Worm (Caenorhabditis elegans): ENCODE results near the gene T05G5.4.

The T05G5.4 gene

DNA sequence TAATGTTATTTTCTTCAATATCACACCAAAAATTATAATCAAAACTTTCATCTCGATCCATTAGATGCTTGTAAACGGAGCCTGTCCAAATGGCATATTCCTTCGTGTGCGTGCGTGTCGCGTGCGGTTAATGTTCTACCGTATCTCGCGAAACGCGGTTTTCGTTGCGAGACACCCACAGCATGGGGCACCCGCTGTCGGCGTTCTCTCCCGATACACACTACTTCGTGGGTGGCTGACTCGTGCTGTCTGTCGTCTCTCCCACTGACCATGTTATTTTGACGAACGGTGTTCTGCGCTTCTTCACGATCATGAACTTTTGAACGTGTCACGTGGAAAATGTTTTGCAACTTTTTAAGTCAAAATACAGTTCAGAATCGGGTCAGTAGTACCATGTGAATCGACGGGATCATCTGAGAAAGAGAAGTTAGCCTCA, 16.7 kb downstream of the T05G5.4 start (continued):
- no peak for TF ChIP-seq ceh-62 (tag; optimal IDR thresholded peaks at IDR 0.05)
- peak; percentile 99 for TF ChIP-seq dmd-6 (GFP tag; IDR thresholded peaks at IDR 0.05)
- peak; percentile 99 for TF ChIP-seq mxl-3 (GFP tag; optimal IDR thresholded peaks at IDR 0.05)
- TF ChIP-seq lin-29 (GFP tag; IDR thresholded peaks at IDR 0.05) = peak; percentile 94
- peak; percentile 97 for TF ChIP-seq nhr-77 (tag; optimal IDR thresholded peaks at IDR 0.05)
- TF ChIP-seq T26A8.4 (GFP tag; IDR thresholded peaks at IDR 0.05) = peak; percentile 99
- TF ChIP-seq daf-8 (GFP tag; IDR thresholded peaks at IDR 0.05) = 0 out of 2 replicates have a peak, but pooled peaks have one; percentile 51
- peak; percentile 93 for TF ChIP-seq nhr-10 (tag; optimal IDR thresholded peaks at IDR 0.05)
- peak; percentile 88 for TF ChIP-seq fkh-10 (GFP tag; optimal IDR thresholded peaks at IDR 0.05)
- peak; percentile 98 for TF ChIP-seq nhr-25 (tag; optimal IDR thresholded peaks at IDR 0.05; ENCODE audit: borderline replicate concordance, insufficient read depth)
- TF ChIP-seq pha-4 (GFP tag; IDR thresholded peaks at IDR 0.05) = peak; percentile 98
- TF ChIP-seq pha-4 (tag; optimal IDR thresholded peaks at IDR 0.05) = no peak
- peak; percentile 99 for TF ChIP-seq nhr-11 (tag; optimal IDR thresholded peaks at IDR 0.05)
- TF ChIP-seq ceh-32 (tag; optimal IDR thresholded peaks at IDR 0.05; ENCODE audit: poor library complexity) = peak; percentile 75
- TF ChIP-seq nhr-237 (tag; optimal IDR thresholded peaks at IDR 0.05) = peak; percentile 37
- peak; percentile 99 for TF ChIP-seq nhr-111 (GFP tag; optimal IDR thresholded peaks at IDR 0.05)
- peak; percentile 86 for TF ChIP-seq dpl-1 (GFP tag; optimal IDR thresholded peaks at IDR 0.05)
- peak; percentile 91 for TF ChIP-seq set-16 (GFP tag; IDR thresholded peaks at IDR 0.05)
- TF ChIP-seq unc-62 (GFP tag; optimal IDR thresholded peaks at IDR 0.05 in 1 of 2) = peak in 1 of 2 experiments; percentile 100
- no peak for TF ChIP-seq unc-62 (tag; optimal IDR thresholded peaks at IDR 0.05)
- peak; percentile 24 to 87 for TF ChIP-seq ZK546.5 (tag; optimal IDR thresholded peaks at IDR 0.05)
- TF ChIP-seq ceh-82 (tag; optimal IDR thresholded peaks at IDR 0.05) = peak; percentile 8
- TF ChIP-seq nhr-76 (tag; optimal IDR thresholded peaks at IDR 0.05) = peak; percentile 74
- TF ChIP-seq sdz-12 (GFP tag; optimal IDR thresholded peaks at IDR 0.05) = peak; percentile 97
- peak; percentile 33 for TF ChIP-seq pqm-1 (tag; optimal IDR thresholded peaks at IDR 0.05)
- TF ChIP-seq mdl-1 (tag; optimal IDR thresholded peaks at IDR 0.05) = peak; percentile 97 to 99
- peak; percentile 92 for TF ChIP-seq Y5F2A.4 (GFP tag; optimal IDR thresholded peaks at IDR 0.05)
- peak; percentile 99 for TF ChIP-seq saeg-2 (GFP tag; IDR thresholded peaks at IDR 0.05)
- TF ChIP-seq daf-12 (tag; optimal IDR thresholded peaks at IDR 0.05) = no peak
- peak; percentile 83 for TF ChIP-seq cey-2 (tag; optimal IDR thresholded peaks at IDR 0.05; ENCODE audit: borderline replicate concordance, insufficient read depth)
- peak; percentile 96 for TF ChIP-seq Y105C5A.15 (GFP tag; IDR thresholded peaks at IDR 0.05)
- peak; percentile 87 for TF ChIP-seq fos-1 (tag; optimal IDR thresholded peaks at IDR 0.05)
- TF ChIP-seq nhr-48 (tag; optimal IDR thresholded peaks at IDR 0.05) = peak; percentile 96
- TF ChIP-seq tra-1 (GFP tag; IDR thresholded peaks at IDR 0.05) = peak; percentile 96
- TF ChIP-seq zip-11 (GFP tag; IDR thresholded peaks at IDR 0.05) = peak; percentile 48; the same call in 1 of the 2 replicates
- TF ChIP-seq vab-7 (GFP tag; IDR thresholded peaks at IDR 0.05) = peak; percentile 89
- no peak for TF ChIP-seq F49E8.2 (tag; optimal IDR thresholded peaks at IDR 0.05; ENCODE audit: borderline replicate concordance)
- TF ChIP-seq lin-1 (GFP tag; IDR thresholded peaks at IDR 0.05) = peak; percentile 98
- TF ChIP-seq lin-13 (GFP tag; optimal IDR thresholded peaks at IDR 0.05) = peak; percentile 91
- peak; percentile 93 for TF ChIP-seq D1046.2 (GFP tag; IDR thresholded peaks at IDR 0.05)
- peak; percentile 35 for TF ChIP-seq snpc-4 (tag; optimal IDR thresholded peaks at IDR 0.05)
- TF ChIP-seq F10B5.3 (tag; optimal IDR thresholded peaks at IDR 0.05) = peak; percentile 91
- peak; percentile 19 for TF ChIP-seq egl-27 (tag; optimal IDR thresholded peaks at IDR 0.05)
- TF ChIP-seq php-3 (GFP tag; IDR thresholded peaks at IDR 0.05) = peak; percentile 96
- TF ChIP-seq Y75B8A.6 (GFP tag; IDR thresholded peaks at IDR 0.05) = peak; percentile 95
- TF ChIP-seq duxl-1 (tag; optimal IDR thresholded peaks at IDR 0.05; ENCODE audit: poor library complexity) = peak; percentile 96
- TF ChIP-seq R02D3.7 (tag; optimal IDR thresholded peaks at IDR 0.05) = no peak
- peak; percentile 78; the same call in 1 of the 2 replicates for TF ChIP-seq ZK337.2 (GFP tag; IDR thresholded peaks at IDR 0.05)
- peak; percentile 71 for TF ChIP-seq skn-1 (tag; optimal IDR thresholded peaks at IDR 0.05)
- TF ChIP-seq zfp-2 (tag; optimal IDR thresholded peaks at IDR 0.05) = peak; percentile 92
- TF ChIP-seq F37D6.2 (tag; optimal IDR thresholded peaks at IDR 0.05) = peak; percentile 95
